Worm (Caenorhabditis elegans) whole organism, late embryonic: ENCODE measurements around the gene swsn-4.
A peak's percentile ranks its signal among the peaks of the same experiment; 100 is the strongest.

Source experiments
- C08G9.2 ChIP-seq: sonication (generic microtip); optimal IDR thresholded peaks from 2 replicates; lab custom pipeline; 2016; ENCODE audit warnings: mild to moderate bottlenecking, missing genetic modification characterization, moderate library complexity, missing compliant biosample characterization
- F13H6.1 ChIP-seq: sonication (generic microtip); optimal IDR thresholded peaks from 2 replicates; lab custom pipeline; 2016; ENCODE audit warnings: missing genetic modification characterization, missing compliant biosample characterization
- Y22D7AL.16 ChIP-seq: sonication (generic microtip); optimal IDR thresholded peaks from 2 replicates; lab custom pipeline; 2016; ENCODE audit warnings: missing genetic modification characterization, missing compliant biosample characterization
- ahr-1 ChIP-seq: sonication (generic microtip); optimal IDR thresholded peaks from 2 replicates; lab custom pipeline; 2016; ENCODE audit warnings: missing genetic modification characterization, missing compliant biosample characterization
- ceh-14 ChIP-seq: sonication (generic microtip); optimal IDR thresholded peaks from 2 replicates; lab custom pipeline; 2016; ENCODE audit warnings: missing genotype, missing genetic modification characterization, missing compliant biosample characterization
- ceh-18 ChIP-seq: sonication (generic microtip); optimal IDR thresholded peaks from 2 replicates; lab custom pipeline; 2016; ENCODE audit warnings: missing genetic modification characterization, missing compliant biosample characterization
- ceh-2 ChIP-seq: sonication (generic microtip); optimal IDR thresholded peaks from 2 replicates; lab custom pipeline; 2016; ENCODE audit warnings: missing genotype, missing genetic modification characterization, missing compliant biosample characterization
- ceh-24 ChIP-seq: sonication (generic microtip); optimal IDR thresholded peaks from 2 replicates; lab custom pipeline; 2016; ENCODE audit warnings: mild to moderate bottlenecking, missing genetic modification characterization, missing compliant biosample characterization
- ceh-30 ChIP-seq: fragments of 150-350 bp; optimal IDR thresholded peaks from 2 replicates; lab custom pipeline; 2014; ENCODE audit warnings: missing biosample characterization, missing genetic modification characterization
- ceh-31 ChIP-seq: sonication (generic microtip); optimal IDR thresholded peaks from 2 replicates; lab custom pipeline; 2016; ENCODE audit warnings: missing genetic modification characterization, missing compliant biosample characterization
- ceh-45 ChIP-seq: fragments of 200-800 bp; sonication (Bioruptor generic); IDR thresholded peaks from 2 replicates; pipeline ENCODE4 v1.3.6; 2022; ENCODE audit warnings: missing genetic modification reagents, missing genetic modification characterization, missing compliant biosample characterization
- ceh-48 ChIP-seq: sonication (generic microtip); optimal IDR thresholded peaks from 2 replicates; lab custom pipeline; 2016; ENCODE audit warnings: missing genetic modification characterization, inconsistent platforms, missing compliant biosample characterization
- dmd-4 ChIP-seq: sonication (generic microtip); optimal IDR thresholded peaks from 2 replicates; lab custom pipeline; 2016; ENCODE audit warnings: borderline replicate concordance, missing genetic modification characterization, missing compliant biosample characterization
- elt-2 ChIP-seq: sonication (generic microtip); optimal IDR thresholded peaks from 2 replicates; lab custom pipeline; 2016; ENCODE audit warnings: missing genetic modification reagents, missing genetic modification characterization, missing compliant biosample characterization
- fkh-10 ChIP-seq: fragments of 150-350 bp; optimal IDR thresholded peaks from 2 replicates; lab custom pipeline; 2014; ENCODE audit warnings: missing biosample characterization, missing genetic modification reagents, missing genetic modification characterization
- fkh-6 ChIP-seq: sonication (generic microtip); optimal IDR thresholded peaks from 2 replicates; lab custom pipeline; 2016; ENCODE audit warnings: missing genetic modification characterization, missing compliant biosample characterization
- hlh-6 ChIP-seq: sonication (generic microtip); optimal IDR thresholded peaks from 2 replicates; lab custom pipeline; 2016; ENCODE audit warnings: missing genotype, missing genetic modification characterization, missing compliant biosample characterization
- lim-6 ChIP-seq: sonication (generic microtip); optimal IDR thresholded peaks from 2 replicates; lab custom pipeline; 2016; ENCODE audit warnings: missing genetic modification characterization, missing compliant biosample characterization
- nfya-1 ChIP-seq: sonication (generic microtip); optimal IDR thresholded peaks from 2 replicates; lab custom pipeline; 2017; ENCODE audit warnings: missing genetic modification characterization, mild to moderate bottlenecking, missing compliant biosample characterization, antibody characterized with exemption, moderate library complexity
- odd-2 ChIP-seq: sonication (generic microtip); optimal IDR thresholded peaks from 2 replicates; lab custom pipeline; 2017; ENCODE audit warnings: antibody characterized with exemption, mild to moderate bottlenecking, missing genetic modification characterization, missing compliant biosample characterization
- pag-3 ChIP-seq: sonication (generic microtip); optimal IDR thresholded peaks from 2 replicates; lab custom pipeline; 2016; ENCODE audit warnings: missing compliant biosample characterization, missing genetic modification characterization, borderline replicate concordance
- pax-1 ChIP-seq: fragments of 150-350 bp; optimal IDR thresholded peaks from 2 replicates; lab custom pipeline; 2014; ENCODE audit warnings: missing biosample characterization, missing genetic modification characterization
- pqm-1 ChIP-seq: sonication (generic microtip); optimal IDR thresholded peaks from 2 replicates; lab custom pipeline; 2016; ENCODE audit warnings: missing genetic modification characterization, missing compliant biosample characterization
- ref-2 ChIP-seq: sonication (generic microtip); optimal IDR thresholded peaks from 2 replicates; lab custom pipeline; 2016; ENCODE audit warnings: missing genetic modification characterization, missing compliant biosample characterization
- rnt-1 ChIP-seq: sonication (generic microtip); optimal IDR thresholded peaks from 2 replicates; lab custom pipeline; 2016; ENCODE audit warnings: missing genetic modification characterization, missing compliant biosample characterization
- sox-2 ChIP-seq: fragments of 200-800 bp; sonication (Bioruptor generic); IDR thresholded peaks from 2 replicates; pipeline ENCODE4 v1.3.6; 2022; ENCODE audit warnings: missing genetic modification reagents, missing genetic modification characterization, missing compliant biosample characterization
- tbx-2 ChIP-seq: sonication (generic microtip); optimal IDR thresholded peaks from 2 replicates; lab custom pipeline; 2016; ENCODE audit warnings: missing genetic modification characterization, missing compliant biosample characterization
- unc-3 ChIP-seq, 2 experiments: fragments of 200-800 bp in 1 of 2; sonication (Bioruptor generic) in 1 of 2; sonication (generic microtip) in 1 of 2; conservative IDR thresholded peaks in 1 of 2; optimal IDR thresholded peaks in 1 of 2; 2 replicates each; pipeline versions ENCODE4 v1.3.6 to Lab custom; 2016 to 2022; ENCODE audit warnings: missing compliant biosample characterization in 2 of 2, missing genetic modification characterization in 2 of 2, missing genetic modification reagents in 1 of 2
- unc-42 ChIP-seq: sonication (generic microtip); optimal IDR thresholded peaks from 2 replicates; lab custom pipeline; 2016; ENCODE audit warnings: missing genotype, missing genetic modification characterization, missing compliant biosample characterization
- unc-55 ChIP-seq: sonication (generic microtip); optimal IDR thresholded peaks from 2 replicates; lab custom pipeline; 2017; ENCODE audit warnings: missing biosample characterization, missing genetic modification reagents, missing genetic modification characterization
- zip-5 ChIP-seq: sonication (generic microtip); optimal IDR thresholded peaks from 2 replicates; lab custom pipeline; 2016; ENCODE audit warnings: missing genetic modification characterization, missing compliant biosample characterization

The swsn-4 gene

DNA sequence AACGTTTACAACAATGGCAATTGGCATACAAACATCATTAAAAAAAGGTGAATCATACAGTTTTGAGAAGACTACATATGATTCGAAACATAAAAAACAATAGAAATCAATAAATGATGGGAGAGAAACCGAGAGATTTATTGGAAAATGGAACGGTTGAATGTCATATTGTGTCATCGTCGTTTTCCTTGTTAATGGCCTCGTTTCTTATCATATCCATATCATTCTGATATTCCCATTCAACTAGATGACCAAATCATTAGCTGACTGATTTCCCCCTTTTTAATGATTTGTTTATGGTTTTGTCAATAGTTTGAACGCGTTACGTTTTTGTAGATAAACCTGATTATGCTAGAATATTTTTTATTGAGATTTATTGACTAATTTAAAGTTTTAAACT is 48.9 kb downstream of the swsn-4 start:
- TF ChIP-seq unc-3 (GFP tag; conservative IDR thresholded peaks at IDR 0.05; lab: Robert Waterston, UW) (no peak), unc-3 (tag; optimal IDR thresholded peaks at IDR 0.05; lab: Kevin White, UChicago) (no peak)

DNA sequence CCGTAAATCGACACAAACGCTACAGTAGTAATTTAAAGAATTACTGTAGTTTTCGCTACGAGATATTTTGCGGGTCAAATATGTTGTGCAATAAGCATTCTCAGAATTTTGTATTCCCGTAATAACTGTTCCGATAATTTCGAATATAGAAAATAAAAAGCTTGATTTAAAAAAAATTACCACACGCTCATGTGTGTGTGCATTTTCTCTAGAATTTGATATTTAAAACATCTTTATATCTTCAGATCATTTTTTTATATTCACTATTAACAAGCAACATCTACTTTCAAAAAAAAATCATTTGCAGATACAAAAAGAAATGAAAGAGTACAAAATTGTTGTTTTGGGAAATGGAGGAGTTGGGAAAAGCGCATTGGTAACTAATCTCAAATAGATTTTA is 51.1 kb downstream of the swsn-4 start, which contains the start of gene rap-3:
Gene rap-3 (plus strand): TSS at position 301 of the 400 bp plus-strand sequence.
- TF ChIP-seq fkh-10 (GFP tag; lab: Kevin White, UChicago) (no peak), hlh-6 (no peak), ceh-45 (GFP tag; lab: Robert Waterston, UW) (no peak)

DNA sequence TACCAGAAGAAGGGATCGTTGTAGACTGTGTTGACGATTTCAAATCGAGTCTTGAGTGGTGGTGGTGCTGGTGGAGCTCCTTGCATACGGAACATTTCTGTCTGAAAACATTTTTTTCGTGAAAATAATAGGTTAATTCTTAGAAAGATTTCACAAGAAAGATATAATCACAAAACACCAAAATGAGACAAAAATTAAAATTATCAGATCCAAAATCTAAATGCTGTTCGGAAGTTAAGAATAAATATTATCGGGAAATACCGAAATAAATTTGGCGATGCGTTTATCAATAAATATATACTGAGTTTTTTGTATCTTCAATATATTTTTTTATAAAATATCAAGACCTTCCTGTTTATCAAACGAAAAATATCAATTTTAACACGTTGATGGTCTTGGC is 52.7 kb downstream of the swsn-4 start, which contains the start of gene C08F8.9:
Gene C08F8.9 (minus strand): TSS at position 101 of the 400 bp plus-strand sequence.
- TF ChIP-seq odd-2 (no peak), nfya-1 (tag; lab: Kevin White, UChicago) (no peak), fkh-6 (tag; lab: Kevin White, UChicago) (no peak)

DNA sequence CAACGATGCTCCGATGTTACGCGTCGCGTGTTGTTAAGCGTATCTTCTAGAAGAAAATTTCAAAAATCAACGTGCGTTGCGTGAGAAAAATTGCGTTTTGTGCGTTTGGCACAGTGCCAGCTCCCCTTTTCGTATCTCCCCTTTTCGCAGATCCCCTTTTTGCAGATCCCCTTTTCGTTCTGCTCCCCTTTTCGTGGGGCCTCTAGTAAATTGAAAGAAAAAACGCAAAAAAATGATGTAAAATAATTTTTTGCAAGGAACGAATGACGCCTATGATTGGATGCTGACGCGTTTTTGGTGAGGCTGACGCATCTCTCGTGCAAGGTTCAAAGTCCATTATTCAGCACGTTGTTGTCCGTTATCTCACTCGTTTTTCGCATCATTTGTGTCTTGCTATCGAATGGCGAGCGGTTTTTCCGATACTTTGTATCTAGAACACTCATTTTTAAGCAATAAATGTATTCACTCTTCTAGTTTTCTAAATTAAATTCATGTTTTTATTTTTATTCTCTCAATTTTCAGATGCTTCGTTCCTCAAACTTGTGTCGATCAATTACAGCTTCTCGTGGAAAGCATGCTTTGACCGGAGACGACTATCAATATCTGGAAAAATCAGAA is 53.4 kb downstream of the swsn-4 start, which contains the start of gene cpt-2:
Gene cpt-2 (plus strand): TSS at position 523 of the 618 bp plus-strand sequence.
- TF ChIP-seq nfya-1 (tag; lab: Kevin White, UChicago) = peak; percentile 53
- TF ChIP-seq elt-2 (tag; lab: Kevin White, UChicago) = peak; percentile 43
- peak; percentile 44 for TF ChIP-seq lim-6 (tag; lab: Kevin White, UChicago)
- TF ChIP-seq unc-42 (tag; lab: Kevin White, UChicago) = peak; percentile 54
- peak; percentile 57 for TF ChIP-seq tbx-2
- TF ChIP-seq ref-2 (tag; lab: Kevin White, UChicago) = peak; percentile 18
- peak; percentile 13 for TF ChIP-seq ahr-1 (tag; lab: Kevin White, UChicago)
- peak; percentile 49 for TF ChIP-seq ceh-14 (tag; lab: Kevin White, UChicago)
- peak; percentile 27 for TF ChIP-seq ceh-18 (tag; lab: Kevin White, UChicago)
- TF ChIP-seq F13H6.1 (tag; lab: Kevin White, UChicago) = peak; percentile 29
- peak; percentile 47 for TF ChIP-seq C08G9.2 (tag; lab: Kevin White, UChicago)
- TF ChIP-seq zip-5 = peak; percentile 25
- peak; percentile 18 for TF ChIP-seq ceh-2 (tag; lab: Kevin White, UChicago)
- TF ChIP-seq rnt-1 (tag; lab: Kevin White, UChicago) = peak; percentile 15
- peak; percentile 73 for TF ChIP-seq ceh-31 (tag; lab: Kevin White, UChicago)

DNA sequence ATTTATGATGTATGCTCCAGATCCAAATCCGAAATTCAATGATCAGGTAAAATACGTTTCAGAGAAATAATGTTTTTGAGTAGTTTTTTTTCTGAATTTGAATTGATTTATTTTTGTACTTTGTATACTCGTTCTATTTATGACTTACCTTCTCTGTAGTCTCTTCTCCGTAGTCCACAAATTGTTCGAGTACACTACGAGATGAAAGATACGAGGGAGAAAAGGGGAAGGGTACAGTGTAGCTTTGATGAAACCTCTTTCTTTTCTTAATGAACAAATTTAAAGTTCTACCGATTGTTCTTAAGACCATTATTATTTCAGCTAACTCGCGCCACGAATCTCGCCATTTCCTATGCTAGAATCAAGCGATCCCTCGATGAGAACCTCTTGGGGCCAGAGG is 54.3 kb downstream of the swsn-4 start:
- TF ChIP-seq Y22D7AL.16 (no peak), dmd-4 (tag; lab: Kevin White, UChicago) (no peak), ceh-48 (no peak), pag-3 (no peak), hlh-6 (no peak), ceh-24 (tag; lab: Kevin White, UChicago) (no peak), pax-1 (tag; lab: Kevin White, UChicago) (no peak), ceh-30 (tag; lab: Kevin White, UChicago) (no peak), unc-55 (GFP tag; lab: Kevin White, UChicago) (no peak), sox-2 (GFP tag; lab: Robert Waterston, UW) (no peak), elt-2 (tag; lab: Kevin White, UChicago) (no peak), pqm-1 (no peak)
